Fruit fly (Drosophila melanogaster) whole organism, prepupa: ENCODE results near the gene eIF2gamma.

ENCODE experiments used
- Blimp-1 ChIP-seq: fragments of 200-800 bp; sonication (Bioruptor generic); optimal IDR thresholded peaks from 3 replicates; lab custom pipeline; 2017; ENCODE audit warnings: missing biosample characterization, missing genetic modification characterization, mild to moderate bottlenecking, moderate library complexity, missing genetic modification reagents
- CG10631 ChIP-seq: fragments of 200-800 bp; sonication (Bioruptor generic); optimal IDR thresholded peaks from 2 replicates; lab custom pipeline; 2016; ENCODE audit warnings: missing biosample characterization, missing genetic modification characterization
- CG11294 ChIP-seq: fragments of 200-800 bp; sonication (Bioruptor generic); IDR thresholded peaks from 2 replicates; pipeline ENCODE4 v1.3.6; 2022; ENCODE audit warnings: missing biosample characterization, missing genetic modification characterization
- CG11762 ChIP-seq: fragments of 200-800 bp; sonication (Bioruptor generic); optimal IDR thresholded peaks from 3 replicates; lab custom pipeline; 2016; ENCODE audit warnings: missing biosample characterization, missing genetic modification characterization; ENCODE audit not compliant: insufficient read depth
- CG11902 ChIP-seq: fragments of 200-800 bp; sonication (Bioruptor generic); optimal IDR thresholded peaks from 3 replicates; lab custom pipeline; 2016; ENCODE audit warnings: missing biosample characterization, missing genetic modification characterization
- CG15336 ChIP-seq: fragments of 200-800 bp; sonication (Bioruptor generic); IDR thresholded peaks from 2 replicates; pipeline ENCODE4 v1.3.6; 2022; ENCODE audit warnings: missing biosample characterization, missing genetic modification characterization
- CG16779 ChIP-seq: fragments of 200-800 bp; sonication (Bioruptor generic); optimal IDR thresholded peaks from 3 replicates; lab custom pipeline; 2017; ENCODE audit warnings: missing biosample characterization, mild to moderate bottlenecking, missing genetic modification characterization
- CG3032 ChIP-seq: fragments of 200-800 bp; optimal IDR thresholded peaks from 2 replicates; lab custom pipeline; 2019; ENCODE audit warnings: missing biosample characterization, mild to moderate bottlenecking, missing genetic modification characterization, moderate library complexity
- CG31627 ChIP-seq: fragments of 200-800 bp; sonication (Bioruptor generic); optimal IDR thresholded peaks from 3 replicates; lab custom pipeline; 2016; ENCODE audit warnings: missing biosample characterization, missing genetic modification characterization
- CG3919 ChIP-seq: fragments of 200-800 bp; sonication (Bioruptor generic); optimal IDR thresholded peaks from 3 replicates; lab custom pipeline; 2016; ENCODE audit warnings: missing biosample characterization, missing genetic modification characterization
- CG6163 ChIP-seq: fragments of 200-800 bp; sonication (Bioruptor generic); IDR thresholded peaks from 3 replicates; pipeline ENCODE4 v1.3.6; 2022; ENCODE audit warnings: missing biosample characterization, missing genetic modification characterization
- CG6276 ChIP-seq: fragments of 200-800 bp; sonication (Bioruptor generic); optimal IDR thresholded peaks from 2 replicates; lab custom pipeline; 2017; ENCODE audit warnings: missing biosample characterization, mild to moderate bottlenecking, missing genetic modification characterization
- CG6792 ChIP-seq: fragments of 200-800 bp; sonication (Bioruptor generic); optimal IDR thresholded peaks from 3 replicates; lab custom pipeline; 2016; ENCODE audit warnings: missing biosample characterization, missing genetic modification characterization
- CG6808 ChIP-seq: fragments of 200-800 bp; sonication (Bioruptor generic); optimal IDR thresholded peaks from 3 replicates; lab custom pipeline; 2017; ENCODE audit warnings: missing biosample characterization, missing genetic modification characterization, mild to moderate bottlenecking, moderate library complexity, missing genetic modification reagents
- CG7368 ChIP-seq: fragments of 200-800 bp; sonication (Bioruptor generic); optimal IDR thresholded peaks from 3 replicates; lab custom pipeline; 2016; ENCODE audit warnings: missing biosample characterization, missing genetic modification characterization
- CG8319 ChIP-seq: fragments of 200-800 bp; sonication (Bioruptor generic); optimal IDR thresholded peaks from 3 replicates; lab custom pipeline; 2016; ENCODE audit warnings: missing biosample characterization, missing genetic modification characterization
- CG8632 ChIP-seq: fragments of 200-800 bp; sonication (Bioruptor generic); optimal IDR thresholded peaks from 3 replicates; lab custom pipeline; 2016; ENCODE audit warnings: missing biosample characterization, missing genetic modification characterization
- CG9139 ChIP-seq: fragments of 200-800 bp; sonication (Bioruptor generic); optimal IDR thresholded peaks from 3 replicates; lab custom pipeline; 2017; ENCODE audit warnings: missing biosample characterization, mild to moderate bottlenecking, missing genetic modification characterization
- Eip75B ChIP-seq: fragments of 200-800 bp; sonication (Bioruptor generic); optimal IDR thresholded peaks from 3 replicates; lab custom pipeline; 2016; ENCODE audit warnings: missing biosample characterization, missing genetic modification characterization
- Eip78C ChIP-seq: fragments of 200-800 bp; sonication (Bioruptor generic); peaks from one replicate; lab custom pipeline; 2016; ENCODE audit warnings: missing biosample characterization, missing genetic modification characterization
- Eip93F ChIP-seq: fragments of 200-800 bp; sonication (Bioruptor generic); optimal IDR thresholded peaks from 2 replicates; lab custom pipeline; 2016; ENCODE audit warnings: missing biosample characterization, mild to moderate bottlenecking, missing genetic modification characterization
- Ets21C ChIP-seq: fragments of 200-800 bp; sonication (Bioruptor generic); optimal IDR thresholded peaks from 3 replicates; lab custom pipeline; 2016; ENCODE audit warnings: missing biosample characterization, missing genetic modification characterization
- Ets96B ChIP-seq: fragments of 200-800 bp; optimal IDR thresholded peaks from 2 replicates; lab custom pipeline; 2019; ENCODE audit warnings: missing biosample characterization, mild to moderate bottlenecking, missing genetic modification characterization, moderate library complexity
- Gug ChIP-seq: fragments of 200-800 bp; sonication (Bioruptor generic); IDR thresholded peaks from 2 replicates; pipeline ENCODE4 v1.3.6; 2022; ENCODE audit warnings: missing biosample characterization, missing genetic modification characterization
- Hr39 ChIP-seq: fragments of 200-800 bp; sonication (Bioruptor generic); optimal IDR thresholded peaks from 2 replicates; lab custom pipeline; 2016; ENCODE audit warnings: missing biosample characterization, missing genetic modification characterization
- Hr4 ChIP-seq: fragments of 200-800 bp; sonication (Bioruptor generic); optimal IDR thresholded peaks from 3 replicates; lab custom pipeline; 2016; ENCODE audit warnings: missing biosample characterization, missing genetic modification characterization
- Lpt ChIP-seq: fragments of 200-800 bp; sonication (Bioruptor generic); optimal IDR thresholded peaks from 3 replicates; lab custom pipeline; 2016; ENCODE audit warnings: missing biosample characterization, missing genetic modification characterization
- OdsH ChIP-seq: fragments of 200-800 bp; sonication (Bioruptor generic); optimal IDR thresholded peaks from 3 replicates; lab custom pipeline; 2016; ENCODE audit warnings: missing biosample characterization, missing genetic modification characterization
- Smox ChIP-seq: fragments of 200-800 bp; sonication (Bioruptor generic); optimal IDR thresholded peaks from 3 replicates; lab custom pipeline; 2016; ENCODE audit warnings: missing biosample characterization, missing genetic modification characterization
- Sox14 ChIP-seq: fragments of 200-800 bp; sonication (Bioruptor generic); optimal IDR thresholded peaks from 3 replicates; lab custom pipeline; 2016; ENCODE audit warnings: missing biosample characterization, missing genetic modification characterization
- achi ChIP-seq: fragments of 200-800 bp; sonication (Bioruptor generic); optimal IDR thresholded peaks from 3 replicates; lab custom pipeline; 2016; ENCODE audit warnings: missing biosample characterization, missing genetic modification characterization
- cyc ChIP-seq: fragments of 200-800 bp; sonication (Bioruptor generic); optimal IDR thresholded peaks from 3 replicates; lab custom pipeline; 2016; ENCODE audit warnings: missing biosample characterization, missing genetic modification characterization
- dac ChIP-seq: fragments of 200-800 bp; sonication (Bioruptor generic); optimal IDR thresholded peaks from 2 replicates; lab custom pipeline; 2017; ENCODE audit warnings: missing biosample characterization, mild to moderate bottlenecking, missing genetic modification characterization
- dsx ChIP-seq: fragments of 200-800 bp; optimal IDR thresholded peaks from 3 replicates; lab custom pipeline; 2019; ENCODE audit warnings: missing biosample characterization, mild to moderate bottlenecking, missing genetic modification characterization, moderate library complexity; ENCODE audit not compliant: poor library complexity, severe bottlenecking
- eg ChIP-seq: fragments of 200-800 bp; sonication (Bioruptor generic); IDR thresholded peaks from 3 replicates; pipeline ENCODE4 v1.3.6; 2022; ENCODE audit warnings: missing biosample characterization, missing genetic modification characterization
- esn ChIP-seq: fragments of 200-800 bp; sonication (Bioruptor generic); optimal IDR thresholded peaks from 2 replicates; lab custom pipeline; 2016; ENCODE audit warnings: missing biosample characterization, mild to moderate bottlenecking, missing genetic modification characterization, moderate library complexity
- fd59A ChIP-seq: fragments of 200-800 bp; sonication (Bioruptor generic); optimal IDR thresholded peaks from 2 replicates; lab custom pipeline; 2017; ENCODE audit warnings: missing biosample characterization, mild to moderate bottlenecking, missing genetic modification characterization, missing genetic modification reagents
- fd85E ChIP-seq: fragments of 200-800 bp; sonication (Bioruptor generic); optimal IDR thresholded peaks from 3 replicates; lab custom pipeline; 2016; ENCODE audit warnings: missing biosample characterization, missing genetic modification characterization
- net ChIP-seq: fragments of 200-800 bp; sonication (Bioruptor generic); optimal IDR thresholded peaks from 3 replicates; lab custom pipeline; 2016; ENCODE audit warnings: missing biosample characterization, missing genetic modification characterization
- pdm3 ChIP-seq: fragments of 200-800 bp; sonication (Bioruptor generic); optimal IDR thresholded peaks from 3 replicates; lab custom pipeline; 2016; ENCODE audit warnings: missing biosample characterization, missing genetic modification characterization
- salr ChIP-seq, 2 experiments: fragments of 200-800 bp; sonication (Bioruptor generic); optimal IDR thresholded peaks; 3 replicates each; lab custom pipeline; 2016 to 2018; ENCODE audit warnings: missing biosample characterization in 2 of 2, missing genetic modification characterization in 2 of 2, mild to moderate bottlenecking in 1 of 2
- spab ChIP-seq: fragments of 200-800 bp; sonication (Bioruptor generic); optimal IDR thresholded peaks from 2 replicates; lab custom pipeline; 2017; ENCODE audit warnings: missing biosample characterization, mild to moderate bottlenecking, missing genetic modification characterization, missing genetic modification reagents
- ss ChIP-seq, 2 experiments: fragments of 200-800 bp; sonication (Bioruptor generic); optimal IDR thresholded peaks; 2 replicates in 1 of 2; 3 replicates in 1 of 2; lab custom pipeline; 2017 to 2018; ENCODE audit warnings: mild to moderate bottlenecking in 2 of 2, missing biosample characterization in 2 of 2, missing genetic modification characterization in 2 of 2, moderate library complexity in 1 of 2
- topi ChIP-seq: fragments of 200-800 bp; sonication (Bioruptor generic); optimal IDR thresholded peaks from 3 replicates; lab custom pipeline; 2016; ENCODE audit warnings: missing biosample characterization, missing genetic modification characterization
- vri ChIP-seq: fragments of 200-800 bp; sonication (Bioruptor generic); optimal IDR thresholded peaks from 3 replicates; lab custom pipeline; 2016; ENCODE audit warnings: missing biosample characterization, mild to moderate bottlenecking, missing genetic modification characterization

The eIF2gamma gene

dm6 chr3R:15213362-15213989 is 49.8 kb downstream of the eIF2gamma start, which contains the start of the genes CG6654 and CG4210:
TSS of gene CG6654 (minus strand) at chr3R:15213658.
TSS of gene CG4210 (plus strand) at chr3R:15213974.
- TF ChIP-seq CG3032 (tag; lab: Kevin White, UChicago) (peak; percentile 4), CG6276 (GFP tag; lab: Kevin White, UChicago) (no peak), CG10631 (GFP tag; lab: Kevin White, UChicago) (no peak), CG3919 (GFP tag; lab: Kevin White, UChicago) (no peak), cyc (peak; percentile 30), OdsH (no peak), Sox14 (peak; percentile 33), Lpt (GFP tag; lab: Kevin White, UChicago) (no peak), CG31627 (GFP tag; lab: Kevin White, UChicago) (peak; percentile 8), Gug (GFP tag; lab: Robert Waterston, UW) (no peak), Hr4 (GFP tag; lab: Kevin White, UChicago) (no peak), CG16779 (no peak), fd59A (GFP tag; lab: Kevin White, UChicago) (no peak), CG6163 (GFP tag; lab: Robert Waterston, UW) (no peak), esn (GFP tag; lab: Kevin White, UChicago) (peak; percentile 35), CG11294 (GFP tag; lab: Robert Waterston, UW) (no peak)

- TF ChIP-seq Eip93F (peak; percentile 33), topi (GFP tag; lab: Kevin White, UChicago) (no peak), salr (GFP tag; optimal IDR thresholded peaks at IDR 0.05; lab: Kevin White, UChicago) (no peak), Gug (GFP tag; lab: Robert Waterston, UW) (peak; percentile 60), CG3919 (GFP tag; lab: Kevin White, UChicago) (no peak), fd59A (GFP tag; lab: Kevin White, UChicago) (no peak), fd85E (no peak), dsx (GFP tag; lab: Kevin White, UChicago) (no peak), CG9139 (no peak), CG6808 (no peak), CG11294 (GFP tag; lab: Robert Waterston, UW) (peak; percentile 43; the same call in 1 of the 2 replicates), CG8632 (GFP tag; lab: Kevin White, UChicago) (no peak), net (no peak), Sox14 (peak; percentile 49), achi (GFP tag; lab: Kevin White, UChicago) (no peak), dac (GFP tag; lab: Kevin White, UChicago) (no peak), CG31627 (GFP tag; lab: Kevin White, UChicago) (peak; percentile 63), Hr39 (GFP tag; lab: Kevin White, UChicago) (no peak), Ets21C (GFP tag; lab: Kevin White, UChicago) (no peak), CG11902 (GFP tag; lab: Kevin White, UChicago) (no peak), eg (GFP tag; lab: Robert Waterston, UW) (peak; percentile 70), ss (GFP tag; optimal IDR thresholded peaks at IDR 0.05; lab: Kevin White, UChicago) (no peak), CG6792 (peak; percentile 8), pdm3 (GFP tag; lab: Kevin White, UChicago) (no peak), CG6163 (GFP tag; lab: Robert Waterston, UW) (peak; percentile 18; the same call in 1 of the 3 replicates), Smox (no peak), Ets96B (no peak), CG10631 (GFP tag; lab: Kevin White, UChicago) (no peak), OdsH (no peak), CG8319 (GFP tag; lab: Kevin White, UChicago) (no peak), Hr4 (GFP tag; lab: Kevin White, UChicago) (no peak), CG7368 (GFP tag; lab: Kevin White, UChicago) (no peak), spab (GFP tag; lab: Kevin White, UChicago) (no peak), Eip75B (no peak), CG16779 (no peak), Eip78C (GFP tag; lab: Kevin White, UChicago) (no peak), Blimp-1 (GFP tag; lab: Kevin White, UChicago) (no peak), CG3032 (tag; lab: Kevin White, UChicago) (peak; percentile 62), CG11762 (no peak), vri (no peak), CG15336 (no peak)
Measured at dm6 chr3R:15208712-15209499, 54.4 kb downstream of the eIF2gamma start, which contains the start of the genes Spn88Eb and Mau2. TSS of gene Spn88Eb (minus strand) at chr3R:15208762. TSS of gene Mau2 (plus strand) at chr3R:15209204.
